Fruit fly (Drosophila melanogaster) whole organism, adult: ENCODE data around the gene CG8281.

Source experiments
- CG11617 ChIP-seq: fragments of 200-800 bp; sonication (Bioruptor generic); optimal IDR thresholded peaks from 2 replicates; lab custom pipeline; 2017; ENCODE audit warnings: mild to moderate bottlenecking, missing biosample characterization, missing genetic modification reagents, missing genetic modification characterization
- CG12768 ChIP-seq: fragments of 200-800 bp; sonication (Bioruptor generic); optimal IDR thresholded peaks from 2 replicates; lab custom pipeline; 2017; ENCODE audit warnings: missing biosample characterization, missing genetic modification characterization, mild to moderate bottlenecking, moderate library complexity, missing genetic modification reagents
- CG14711 ChIP-seq: fragments of 200-800 bp; sonication (Bioruptor generic); optimal IDR thresholded peaks from 2 replicates; lab custom pipeline; 2018; ENCODE audit warnings: missing biosample characterization, mild to moderate bottlenecking, missing genetic modification characterization, moderate library complexity
- CG1620 ChIP-seq: fragments of 200-800 bp; sonication (Bioruptor generic); optimal IDR thresholded peaks from 2 replicates; lab custom pipeline; 2016; ENCODE audit warnings: missing biosample characterization, missing genetic modification characterization
- CG33017 ChIP-seq: fragments of 200-800 bp; sonication (Bioruptor generic); optimal IDR thresholded peaks from 2 replicates; lab custom pipeline; 2018; ENCODE audit warnings: missing biosample characterization, mild to moderate bottlenecking, missing genetic modification characterization, moderate library complexity
- CG5204 ChIP-seq: fragments of 200-800 bp; sonication (Bioruptor generic); optimal IDR thresholded peaks from 2 replicates; lab custom pipeline; 2016; ENCODE audit warnings: missing biosample characterization, missing genetic modification characterization
- CG7045 ChIP-seq: fragments of 200-800 bp; sonication (Bioruptor generic); optimal IDR thresholded peaks from 2 replicates; lab custom pipeline; 2017; ENCODE audit warnings: missing biosample characterization, mild to moderate bottlenecking, missing genetic modification characterization
- CG7101 ChIP-seq: fragments of 200-800 bp; sonication (Bioruptor generic); optimal IDR thresholded peaks from 2 replicates; lab custom pipeline; 2018; ENCODE audit warnings: missing biosample characterization, mild to moderate bottlenecking, missing genetic modification characterization, moderate library complexity
- Clk ChIP-seq: fragments of 200-800 bp; sonication (Bioruptor generic); optimal IDR thresholded peaks from 2 replicates; lab custom pipeline; 2017; ENCODE audit warnings: missing biosample characterization, missing genetic modification characterization
- Crg-1 ChIP-seq: fragments of 200-800 bp; sonication (Bioruptor generic); optimal IDR thresholded peaks from 2 replicates; lab custom pipeline; 2016; ENCODE audit warnings: missing biosample characterization, missing genetic modification characterization
- Hr96 ChIP-seq: fragments of 200-800 bp; sonication (Bioruptor generic); optimal IDR thresholded peaks from 2 replicates; lab custom pipeline; 2016; ENCODE audit warnings: missing biosample characterization, missing genetic modification characterization
- Mnt ChIP-seq: fragments of 200-800 bp; sonication (Bioruptor generic); optimal IDR thresholded peaks from 2 replicates; lab custom pipeline; 2016; ENCODE audit warnings: missing biosample characterization, mild to moderate bottlenecking, missing genetic modification characterization
- bab1 ChIP-seq: fragments of 200-800 bp; sonication (Bioruptor generic); optimal IDR thresholded peaks from 3 replicates; lab custom pipeline; 2019; ENCODE audit warnings: missing biosample characterization, mild to moderate bottlenecking, missing genetic modification characterization, moderate library complexity
- cic ChIP-seq: fragments of 200-800 bp; sonication (Bioruptor generic); optimal IDR thresholded peaks from 2 replicates; lab custom pipeline; 2017; ENCODE audit warnings: missing biosample characterization, mild to moderate bottlenecking, missing genetic modification characterization, moderate library complexity
- cnc ChIP-seq, 2 experiments: fragments of >200 bp; optimal IDR thresholded peaks; 2 replicates each; lab custom pipeline; 2017
- kay ChIP-seq: fragments of 200-800 bp; sonication (Bioruptor generic); peaks from one replicate; lab custom pipeline; 2016; ENCODE audit warnings: missing biosample characterization, missing genetic modification characterization, borderline replicate concordance
- ovo ChIP-seq: fragments of 200-800 bp; sonication (Bioruptor generic); optimal IDR thresholded peaks from 2 replicates; lab custom pipeline; 2016; ENCODE audit warnings: missing biosample characterization, missing genetic modification characterization
- pad ChIP-seq: fragments of 200-800 bp; sonication (Bioruptor generic); optimal IDR thresholded peaks from 3 replicates; lab custom pipeline; 2017; ENCODE audit warnings: missing biosample characterization, missing genetic modification characterization, mild to moderate bottlenecking, moderate library complexity, missing genetic modification reagents
- tj ChIP-seq: fragments of 200-800 bp; sonication (Bioruptor generic); optimal IDR thresholded peaks from 3 replicates; lab custom pipeline; 2017; ENCODE audit warnings: missing biosample characterization, mild to moderate bottlenecking, missing genetic modification characterization, moderate library complexity
- toe ChIP-seq: fragments of 200-800 bp; sonication (Bioruptor generic); optimal IDR thresholded peaks from 2 replicates; lab custom pipeline; 2016; ENCODE audit warnings: missing biosample characterization, missing genetic modification characterization

CG8281 gene

DNA sequence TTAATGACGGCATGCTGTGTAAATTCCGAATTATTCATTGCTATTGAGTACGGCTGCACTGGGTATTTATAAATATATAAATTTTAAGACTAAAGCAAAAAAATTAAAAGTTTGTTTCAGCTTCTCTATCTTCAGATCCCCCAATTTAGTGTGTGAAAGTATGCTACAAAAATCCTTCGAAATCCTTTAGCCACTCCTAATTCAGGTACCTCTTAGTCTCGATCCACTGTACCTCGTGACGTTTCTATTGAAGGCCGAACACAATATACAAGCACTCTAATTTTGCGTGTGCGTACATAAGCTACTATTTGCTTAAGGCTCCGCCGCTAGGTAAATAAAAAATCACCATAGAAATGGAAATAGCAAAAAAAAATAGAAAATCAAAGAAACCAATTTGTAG is 45.7 kb upstream of the CG8281 start:
- TF ChIP-seq cnc (optimal IDR thresholded peaks at IDR 0.05; lab: Kevin White, UChicago) (no peak), Crg-1 (GFP tag; lab: Kevin White, UChicago) (no peak), CG12768 (GFP tag; lab: Kevin White, UChicago) (peak; percentile 36), toe (GFP tag; lab: Kevin White, UChicago) (no peak), CG14711 (no peak)

DNA sequence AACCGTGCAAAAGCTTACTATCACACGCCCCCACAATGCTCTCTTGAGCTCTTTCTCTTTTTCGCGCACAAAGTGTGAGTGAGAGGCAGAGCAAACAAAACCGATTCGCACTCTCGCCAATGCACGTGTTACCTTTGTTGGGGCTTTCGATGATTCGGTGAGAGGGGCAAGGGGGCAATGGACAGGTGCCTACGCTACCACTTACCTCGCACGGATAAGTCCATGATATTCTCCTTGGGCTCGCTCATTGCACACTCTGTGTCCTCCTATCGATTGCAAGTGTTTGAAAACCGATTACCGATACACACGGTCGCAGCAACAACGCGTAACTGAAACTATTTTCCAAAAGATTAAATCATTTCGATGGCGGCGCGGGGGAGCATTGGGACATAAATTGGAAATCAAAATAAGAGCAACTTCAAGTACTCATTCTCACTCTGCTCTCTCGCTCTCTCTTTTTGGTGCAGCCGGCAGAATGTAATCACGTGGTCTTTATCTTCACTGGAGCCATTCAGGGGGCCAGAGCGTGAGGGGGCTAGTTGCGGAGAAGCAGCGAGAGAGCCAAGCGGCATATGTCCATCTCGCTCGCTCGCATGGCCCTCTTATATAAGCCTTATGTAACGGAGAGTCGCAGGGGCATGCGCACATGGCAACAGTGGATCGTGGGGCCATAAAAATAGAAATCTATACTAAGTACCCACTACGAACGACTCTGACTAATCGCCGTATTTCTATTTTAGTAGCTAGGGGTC is 45.1 kb upstream of the CG8281 start, which contains the start of gene Pdp1:
Pdp1 (minus strand) TSS at position 334 of the 752 bp plus-strand sequence.
- TF ChIP-seq cnc (optimal IDR thresholded peaks at IDR 0.05; lab: Kevin White, UChicago) (no peak), Clk (no peak), cic (peak; percentile 89), kay (GFP tag; lab: Kevin White, UChicago) (no peak), Hr96 (no peak), ovo (GFP tag; lab: Kevin White, UChicago) (no peak), bab1 (peak; percentile 64), toe (GFP tag; lab: Kevin White, UChicago) (no peak), pad (peak; percentile 99), CG12768 (GFP tag; lab: Kevin White, UChicago) (peak; percentile 23), CG14711 (no peak), tj (GFP tag; lab: Kevin White, UChicago) (peak; percentile 69), Crg-1 (GFP tag; lab: Kevin White, UChicago) (no peak), CG7101 (tag; lab: Kevin White, UChicago) (peak; percentile 4), Mnt (GFP tag; lab: Kevin White, UChicago) (peak; percentile 91), CG1620 (peak; percentile 31), CG7045 (GFP tag; lab: Kevin White, UChicago) (peak; percentile 19), CG5204 (GFP tag; lab: Kevin White, UChicago) (no peak)

DNA sequence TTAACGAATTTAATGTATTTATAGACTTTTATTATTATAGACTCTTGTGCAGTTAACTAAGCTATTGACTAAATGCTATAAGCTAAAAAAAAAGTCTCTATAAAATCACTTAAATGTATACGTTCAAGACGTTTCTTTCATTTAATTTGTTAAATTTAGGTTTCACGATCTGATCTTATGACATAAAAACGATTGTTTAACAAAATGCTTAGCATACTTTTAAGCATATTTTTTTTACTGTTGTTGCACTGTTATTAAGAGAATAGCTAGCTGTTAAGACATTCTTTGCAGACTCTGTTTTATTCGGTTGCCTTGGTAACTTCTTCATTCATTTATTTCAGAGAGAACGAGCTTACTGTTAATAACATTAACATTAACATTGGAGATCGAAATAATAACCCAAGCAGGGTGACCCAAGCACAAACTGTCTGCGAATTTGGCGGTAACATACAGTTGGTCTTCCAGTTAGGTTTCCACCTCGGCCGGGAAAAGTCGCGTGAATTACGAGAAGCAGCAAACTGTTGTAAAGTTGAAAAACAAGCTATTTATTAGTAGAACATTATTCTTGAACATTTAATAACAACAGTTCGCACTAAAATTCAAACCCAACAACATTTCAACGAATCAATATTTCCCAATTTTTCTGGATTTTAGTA is 43.6 kb upstream of the CG8281 start, which contains the start of gene CG32365:
CG32365 (plus strand) TSS at position 462 of the 656 bp plus-strand sequence.
- TF ChIP-seq CG14711: peak; percentile 26
- no peak for TF ChIP-seq CG5204 (GFP tag; lab: Kevin White, UChicago)
- no peak for TF ChIP-seq ovo (GFP tag; lab: Kevin White, UChicago)
- TF ChIP-seq tj (GFP tag; lab: Kevin White, UChicago): peak; percentile 29
- peak; percentile 82 for TF ChIP-seq bab1
- peak; percentile 8 for TF ChIP-seq Hr96
- no peak for TF ChIP-seq CG7045 (GFP tag; lab: Kevin White, UChicago)
- TF ChIP-seq CG7101 (tag; lab: Kevin White, UChicago): peak; percentile 4
- TF ChIP-seq kay (GFP tag; lab: Kevin White, UChicago): peak; percentile 86
- no peak for TF ChIP-seq Crg-1 (GFP tag; lab: Kevin White, UChicago)

DNA sequence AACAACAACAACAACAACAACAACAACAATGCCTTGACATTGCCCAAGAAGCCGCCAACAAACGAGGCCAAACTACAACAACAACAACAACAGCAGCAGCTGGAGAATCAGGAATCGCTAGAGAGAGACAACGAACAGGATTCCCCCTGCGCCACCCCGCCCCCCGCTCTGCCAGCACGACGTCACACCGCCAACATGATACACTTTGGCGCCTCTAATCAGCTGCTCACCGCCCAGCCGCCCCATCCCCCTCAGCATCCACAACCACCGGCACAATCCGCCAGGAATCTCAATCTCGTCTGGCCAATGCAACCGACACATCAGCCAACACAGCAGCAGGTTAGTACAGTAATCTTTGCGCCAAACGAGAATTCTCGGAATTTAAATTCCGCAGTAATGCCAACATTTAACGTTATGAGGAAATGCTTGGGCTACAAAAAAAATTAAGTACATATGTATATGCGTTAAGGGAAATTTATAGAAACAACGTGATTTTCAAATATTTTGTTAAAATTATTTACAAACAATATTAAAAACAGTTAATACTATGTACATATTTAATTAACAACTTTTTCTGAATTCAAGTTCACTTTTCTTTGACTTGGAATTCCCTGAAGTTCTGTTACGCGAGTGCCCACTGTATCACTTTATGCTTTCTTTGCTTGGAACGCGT is 42.4 kb upstream of the CG8281 start:
- TF ChIP-seq CG11617 (GFP tag; lab: Kevin White, UChicago) (no peak), bab1 (peak; percentile 39), Crg-1 (GFP tag; lab: Kevin White, UChicago) (no peak), CG7101 (tag; lab: Kevin White, UChicago) (no peak), CG5204 (GFP tag; lab: Kevin White, UChicago) (no peak), tj (GFP tag; lab: Kevin White, UChicago) (peak; percentile 0), CG7045 (GFP tag; lab: Kevin White, UChicago) (no peak), toe (GFP tag; lab: Kevin White, UChicago) (no peak), kay (GFP tag; lab: Kevin White, UChicago) (peak; percentile 39)

DNA sequence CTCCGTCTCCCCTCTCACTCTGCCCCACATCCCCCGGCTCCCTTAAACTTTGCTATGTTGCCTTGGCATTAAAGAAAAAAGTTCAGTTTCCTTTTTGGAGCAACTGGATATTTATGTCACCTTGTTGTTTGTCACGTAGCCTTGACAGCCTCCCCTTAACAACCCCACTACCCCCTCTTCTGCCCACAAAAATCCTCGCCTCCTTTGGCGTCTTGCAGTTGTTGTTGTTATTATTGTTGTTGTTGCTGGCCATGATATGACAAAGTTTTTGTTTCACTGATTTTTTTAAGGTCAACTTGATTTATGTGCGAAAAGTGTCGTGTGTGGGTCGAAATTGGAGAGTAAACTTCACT is 41.9 kb upstream of the CG8281 start:
- TF ChIP-seq pad (no peak), cic (no peak), CG1620 (no peak)

DNA sequence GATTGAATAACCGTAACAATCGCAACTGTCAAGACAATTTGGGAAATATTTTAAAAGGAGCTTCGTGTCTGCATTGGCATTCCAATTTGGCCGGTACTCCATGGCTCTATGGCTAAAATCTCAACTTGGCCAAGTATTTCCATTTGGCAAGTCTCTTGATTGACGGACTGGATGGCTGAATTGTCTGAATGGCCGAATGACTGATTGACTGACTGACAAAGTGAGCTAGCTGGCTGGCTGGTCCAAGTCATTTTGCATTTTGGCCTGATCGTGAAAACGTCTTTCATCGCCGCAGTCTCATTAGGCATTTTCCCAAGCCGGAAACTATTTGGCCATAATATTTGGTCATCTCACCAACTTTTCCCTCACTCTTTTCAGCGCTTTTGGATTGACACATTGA is 37.8 kb upstream of the CG8281 start:
- TF ChIP-seq cnc (optimal IDR thresholded peaks at IDR 0.05; lab: Kevin White, UChicago): no peak
- no peak for TF ChIP-seq Mnt (GFP tag; lab: Kevin White, UChicago)
- no peak for TF ChIP-seq tj (GFP tag; lab: Kevin White, UChicago)
- no peak for TF ChIP-seq CG7101 (tag; lab: Kevin White, UChicago)
- TF ChIP-seq CG11617 (GFP tag; lab: Kevin White, UChicago): no peak
- no peak for TF ChIP-seq kay (GFP tag; lab: Kevin White, UChicago)
- no peak for TF ChIP-seq CG33017 (tag; lab: Kevin White, UChicago)
- no peak for TF ChIP-seq Hr96
- TF ChIP-seq CG7045 (GFP tag; lab: Kevin White, UChicago): no peak
- no peak for TF ChIP-seq cic
